Fruit fly (Drosophila melanogaster) whole organism, embryonic: Measurements from ENCODE around the gene goe.
A peak's percentile ranks its signal among the peaks of the same experiment; 100 is the strongest.

Source experiments
- BEAF-32 ChIP-seq: fragments of 200-800 bp; sonication (Bioruptor generic); optimal IDR thresholded peaks from 3 replicates; lab custom pipeline; 2017; ENCODE audit warnings: missing biosample characterization, missing genetic modification characterization, mild to moderate bottlenecking, moderate library complexity, missing genetic modification reagents
- CG10431 ChIP-seq: fragments of 200-800 bp; sonication (Bioruptor generic); optimal IDR thresholded peaks from 3 replicates; lab custom pipeline; 2018; ENCODE audit warnings: missing biosample characterization, mild to moderate bottlenecking, missing genetic modification characterization
- CG10543 ChIP-seq: fragments of 200-800 bp; sonication (Bioruptor generic); optimal IDR thresholded peaks from 3 replicates; lab custom pipeline; 2017; ENCODE audit warnings: missing biosample characterization, mild to moderate bottlenecking, missing genetic modification characterization, moderate library complexity
- CG11247 ChIP-seq: fragments of 200-800 bp; sonication (Bioruptor generic); IDR thresholded peaks from 2 replicates; pipeline ENCODE4 v1.3.6; 2022; ENCODE audit warnings: missing biosample characterization, missing genetic modification characterization
- CG12391 ChIP-seq: fragments of 200-800 bp; sonication (Bioruptor generic); optimal IDR thresholded peaks from 3 replicates; lab custom pipeline; 2018; ENCODE audit warnings: missing biosample characterization, mild to moderate bottlenecking, missing genetic modification characterization, moderate library complexity
- CG15514 ChIP-seq: fragments of 200-800 bp; sonication (Bioruptor generic); optimal IDR thresholded peaks from 3 replicates; lab custom pipeline; 2017; ENCODE audit warnings: missing biosample characterization, missing genetic modification characterization, mild to moderate bottlenecking, moderate library complexity, missing genetic modification reagents
- CG16779 ChIP-seq: fragments of 200-800 bp; sonication (Bioruptor generic); IDR thresholded peaks from 2 replicates; pipeline ENCODE4 v1.3.6; 2022; ENCODE audit warnings: missing biosample characterization, missing genetic modification characterization
- CG17186 ChIP-seq: fragments of 200-800 bp; sonication (Bioruptor generic); optimal IDR thresholded peaks from 3 replicates; lab custom pipeline; 2017; ENCODE audit warnings: missing biosample characterization, missing genetic modification reagents, missing genetic modification characterization
- CG18476 ChIP-seq: fragments of 200-800 bp; sonication (Bioruptor generic); optimal IDR thresholded peaks from 2 replicates; lab custom pipeline; 2016; ENCODE audit warnings: missing biosample characterization, mild to moderate bottlenecking, missing genetic modification characterization
- CG2116 ChIP-seq: fragments of 200-800 bp; sonication (Bioruptor generic); optimal IDR thresholded peaks from 3 replicates; lab custom pipeline; 2018; ENCODE audit warnings: missing biosample characterization, mild to moderate bottlenecking, missing genetic modification characterization
- CG30403 ChIP-seq: fragments of 200-800 bp; sonication (Bioruptor generic); optimal IDR thresholded peaks from 3 replicates; lab custom pipeline; 2016; ENCODE audit warnings: missing biosample characterization, missing genetic modification characterization
- CG31388 ChIP-seq: fragments of 200-800 bp; sonication (Bioruptor generic); optimal IDR thresholded peaks from 2 replicates; lab custom pipeline; 2016; ENCODE audit warnings: missing biosample characterization, missing genetic modification characterization
- CG32532 ChIP-seq: fragments of 200-800 bp; sonication (Bioruptor generic); IDR thresholded peaks from 2 replicates; pipeline ENCODE4 v1.3.6; 2022; ENCODE audit warnings: missing biosample characterization, missing genetic modification characterization
- CG32772 ChIP-seq: fragments of 200-800 bp; sonication (Bioruptor generic); IDR thresholded peaks from 2 replicates; pipeline ENCODE4 v1.3.6; 2022; ENCODE audit warnings: missing biosample characterization, missing genetic modification characterization
- CG3847 ChIP-seq: fragments of 200-800 bp; sonication (Bioruptor generic); IDR thresholded peaks from 2 replicates; pipeline ENCODE4 v1.3.6; 2022; ENCODE audit warnings: missing biosample characterization, missing genetic modification characterization
- CG3995 ChIP-seq: fragments of 200-800 bp; sonication (Bioruptor generic); optimal IDR thresholded peaks from 3 replicates; lab custom pipeline; 2016; ENCODE audit warnings: missing biosample characterization, missing genetic modification characterization
- CG6765 ChIP-seq: fragments of 200-800 bp; sonication (Bioruptor generic); optimal IDR thresholded peaks from 3 replicates; lab custom pipeline; 2017; ENCODE audit warnings: missing biosample characterization, mild to moderate bottlenecking, missing genetic modification characterization
- CG8478 ChIP-seq: fragments of >200 bp; optimal IDR thresholded peaks from 2 replicates; lab custom pipeline; 2018
- D ChIP-seq, 2 experiments: fragments of 200-800 bp in 1 of 2; fragments of >200 bp in 1 of 2; sonication (Bioruptor generic) in 1 of 2; optimal IDR thresholded peaks; 2 replicates in 1 of 2; 3 replicates in 1 of 2; lab custom pipeline; 2017; ENCODE audit warnings: mild to moderate bottlenecking in 1 of 2, missing biosample characterization in 1 of 2, missing genetic modification characterization in 1 of 2, missing genetic modification reagents in 1 of 2
- Deaf1 ChIP-seq: fragments of 200-800 bp; optimal IDR thresholded peaks from 3 replicates; lab custom pipeline; 2019; ENCODE audit warnings: missing biosample characterization, mild to moderate bottlenecking, missing genetic modification characterization, moderate library complexity
- Dp ChIP-seq: fragments of 200-800 bp; sonication (Bioruptor generic); optimal IDR thresholded peaks from 2 replicates; lab custom pipeline; 2018; ENCODE audit warnings: missing biosample characterization, mild to moderate bottlenecking, missing genetic modification characterization, moderate library complexity
- Dref ChIP-seq: fragments of 200-800 bp; sonication (Bioruptor generic); IDR thresholded peaks from 2 replicates; pipeline ENCODE4 v1.3.6; 2022; ENCODE audit warnings: missing biosample characterization, missing genetic modification characterization
- E2f2 ChIP-seq: fragments of 200-800 bp; sonication (Bioruptor generic); IDR thresholded peaks from 2 replicates; pipeline ENCODE4 v1.3.6; 2022; ENCODE audit warnings: missing biosample characterization, missing genetic modification characterization
- HmgZ ChIP-seq: fragments of 200-800 bp; sonication (Bioruptor generic); optimal IDR thresholded peaks from 2 replicates; lab custom pipeline; 2018; ENCODE audit warnings: missing biosample characterization, mild to moderate bottlenecking, missing genetic modification characterization
- Hr51 ChIP-seq, 2 experiments: fragments of 200-800 bp; sonication (Bioruptor generic); optimal IDR thresholded peaks; 2 replicates in 1 of 2; 3 replicates in 1 of 2; lab custom pipeline; 2016 to 2018; ENCODE audit warnings: missing biosample characterization in 2 of 2, missing genetic modification characterization in 2 of 2, mild to moderate bottlenecking in 1 of 2, moderate library complexity in 1 of 2
- MBD-R2 ChIP-seq: fragments of 200-800 bp; sonication (Bioruptor generic); IDR thresholded peaks from 2 replicates; pipeline ENCODE4 v1.3.6; 2022; ENCODE audit warnings: missing biosample characterization, missing genetic modification characterization
- MESR4 ChIP-seq: fragments of 200-800 bp; sonication (Bioruptor generic); optimal IDR thresholded peaks from 2 replicates; lab custom pipeline; 2018; ENCODE audit warnings: missing biosample characterization, mild to moderate bottlenecking, missing genetic modification characterization, moderate library complexity
- Max ChIP-seq: fragments of 200-800 bp; sonication (Bioruptor generic); optimal IDR thresholded peaks from 2 replicates; lab custom pipeline; 2016; ENCODE audit warnings: missing biosample characterization, mild to moderate bottlenecking, missing genetic modification characterization
- Med ChIP-seq: fragments of 200-800 bp; sonication (Bioruptor generic); peaks from one replicate; lab custom pipeline; 2016; ENCODE audit warnings: missing biosample characterization, missing genetic modification characterization, mild to moderate bottlenecking, inconsistent platforms, moderate library complexity
- Rfx ChIP-seq: fragments of 200-800 bp; sonication (Bioruptor generic); IDR thresholded peaks from 2 replicates; pipeline ENCODE4 v1.3.6; 2022; ENCODE audit warnings: missing biosample characterization, missing genetic modification characterization
- Sox100B ChIP-seq: fragments of 200-800 bp; sonication (Bioruptor generic); optimal IDR thresholded peaks from 3 replicates; lab custom pipeline; 2018; ENCODE audit warnings: missing biosample characterization, mild to moderate bottlenecking, missing genetic modification characterization
- cwo ChIP-seq: fragments of 200-800 bp; sonication (Bioruptor generic); optimal IDR thresholded peaks from 3 replicates; lab custom pipeline; 2017; ENCODE audit warnings: missing biosample characterization, missing genetic modification characterization, mild to moderate bottlenecking, moderate library complexity, missing genetic modification reagents
- dan ChIP-seq: fragments of 200-800 bp; sonication (Bioruptor generic); IDR thresholded peaks from 2 replicates; pipeline ENCODE4 v1.3.6; 2022; ENCODE audit warnings: missing biosample characterization, missing genetic modification characterization
- danr ChIP-seq: fragments of 200-800 bp; sonication (Bioruptor generic); IDR thresholded peaks from 2 replicates; pipeline ENCODE4 v1.3.6; 2022; ENCODE audit warnings: missing biosample characterization, missing genetic modification characterization
- dimm ChIP-seq: fragments of 200-800 bp; sonication (Bioruptor generic); IDR thresholded peaks from 2 replicates; pipeline ENCODE4 v1.3.6; 2022; ENCODE audit warnings: missing biosample characterization, missing genetic modification characterization
- dm ChIP-seq: fragments of 200-800 bp; sonication (Bioruptor generic); optimal IDR thresholded peaks from 3 replicates; lab custom pipeline; 2016; ENCODE audit warnings: missing biosample characterization, missing genetic modification characterization
- emc ChIP-seq: fragments of 200-800 bp; sonication (Bioruptor generic); optimal IDR thresholded peaks from 2 replicates; lab custom pipeline; 2016; ENCODE audit warnings: missing biosample characterization, missing genetic modification characterization
- knrl ChIP-seq: fragments of 200-800 bp; sonication (Bioruptor generic); IDR thresholded peaks from 3 replicates; pipeline ENCODE4 v1.3.6; 2022; ENCODE audit warnings: missing biosample characterization, missing genetic modification characterization; ENCODE audit not compliant: partially characterized antibody
- maf-S ChIP-seq: fragments of 200-800 bp; sonication (Bioruptor generic); optimal IDR thresholded peaks from 2 replicates; lab custom pipeline; 2016; ENCODE audit warnings: missing biosample characterization, missing genetic modification characterization
- mam ChIP-seq: fragments of 200-800 bp; sonication (Bioruptor generic); optimal IDR thresholded peaks from 3 replicates; lab custom pipeline; 2016; ENCODE audit warnings: missing biosample characterization, missing genetic modification characterization
- odd ChIP-seq: fragments of 200-800 bp; sonication (Bioruptor generic); optimal IDR thresholded peaks from 2 replicates; lab custom pipeline; 2017; ENCODE audit warnings: missing biosample characterization, mild to moderate bottlenecking, missing genetic modification characterization
- onecut ChIP-seq: fragments of 200-800 bp; sonication (Bioruptor generic); IDR thresholded peaks from 2 replicates; pipeline ENCODE4 v1.3.6; 2022; ENCODE audit warnings: missing biosample characterization, missing genetic modification characterization
- pzg ChIP-seq: fragments of 200-800 bp; sonication (Bioruptor generic); optimal IDR thresholded peaks from 3 replicates; lab custom pipeline; 2018; ENCODE audit warnings: missing biosample characterization, mild to moderate bottlenecking, missing genetic modification characterization, moderate library complexity
- row ChIP-seq: fragments of 200-800 bp; sonication (Bioruptor generic); IDR thresholded peaks from 3 replicates; pipeline ENCODE4 v1.3.6; 2022; ENCODE audit warnings: missing biosample characterization, missing genetic modification characterization
- sens ChIP-seq: fragments of 200-800 bp; sonication (Bioruptor generic); peaks from one replicate; lab custom pipeline; 2016; ENCODE audit warnings: missing biosample characterization, missing genetic modification characterization
- sens-2 ChIP-seq: fragments of 200-800 bp; sonication (Bioruptor generic); IDR thresholded peaks from 2 replicates; pipeline ENCODE4 v1.3.6; 2022; ENCODE audit warnings: missing biosample characterization, missing genetic modification characterization
- yki ChIP-seq: fragments of >200 bp; optimal IDR thresholded peaks from 3 replicates; lab custom pipeline; 2018

Gene goe

DNA sequence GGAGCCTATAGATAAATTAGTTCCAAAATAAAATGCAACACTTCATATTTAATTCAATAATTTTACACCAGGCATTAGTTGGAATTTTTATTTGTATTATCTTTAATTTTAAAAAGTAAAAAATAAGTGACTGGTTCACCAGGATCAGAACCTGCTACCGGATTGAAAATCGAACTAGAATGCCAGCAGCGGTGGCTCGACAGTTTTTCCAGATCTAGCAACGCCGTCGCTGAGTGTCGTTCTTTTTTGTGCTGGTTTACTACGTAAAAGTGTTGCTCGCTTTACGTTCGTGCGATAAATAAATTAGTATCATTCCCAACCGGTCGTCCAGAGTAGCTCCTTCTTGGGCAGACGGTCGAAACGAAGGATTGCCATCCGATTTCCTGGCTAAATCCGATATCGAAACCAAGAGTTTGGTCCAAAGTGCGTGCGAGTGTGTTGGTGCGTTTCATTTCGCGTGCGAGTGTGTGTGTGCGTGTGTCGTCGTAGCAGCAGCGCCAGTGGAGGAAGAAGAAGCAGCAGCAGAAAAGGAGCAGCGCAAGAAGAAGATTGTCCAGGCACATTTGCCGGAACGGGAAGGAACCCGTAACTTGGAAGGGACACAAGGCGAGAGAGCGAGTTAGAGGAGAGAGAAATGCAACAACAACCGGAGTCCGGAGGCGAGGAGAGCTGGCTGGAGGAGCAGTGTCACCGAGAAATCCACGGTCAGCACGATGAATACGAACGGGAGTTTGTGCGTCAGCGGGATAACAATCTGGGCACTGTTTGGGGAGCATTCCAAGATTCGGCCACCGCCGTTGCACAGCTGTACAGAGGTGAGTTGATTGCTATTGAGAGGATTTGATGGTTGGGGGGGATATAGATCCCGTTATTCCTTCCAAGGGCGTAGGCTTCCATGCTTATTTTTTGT lies 40.5 kb upstream of the goe start, which contains the start of gene CG4768 (continued):
- TF ChIP-seq dimm (GFP tag; lab: Robert Waterston, UW) (no peak), D (optimal IDR thresholded peaks at IDR 0.05; lab: Kevin White, UChicago) (peak; percentile 64), D (GFP tag; optimal IDR thresholded peaks at IDR 0.05; lab: Kevin White, UChicago) (no peak), CG12391 (peak; percentile 3), pzg (GFP tag; lab: Kevin White, UChicago) (peak; percentile 25)

DNA sequence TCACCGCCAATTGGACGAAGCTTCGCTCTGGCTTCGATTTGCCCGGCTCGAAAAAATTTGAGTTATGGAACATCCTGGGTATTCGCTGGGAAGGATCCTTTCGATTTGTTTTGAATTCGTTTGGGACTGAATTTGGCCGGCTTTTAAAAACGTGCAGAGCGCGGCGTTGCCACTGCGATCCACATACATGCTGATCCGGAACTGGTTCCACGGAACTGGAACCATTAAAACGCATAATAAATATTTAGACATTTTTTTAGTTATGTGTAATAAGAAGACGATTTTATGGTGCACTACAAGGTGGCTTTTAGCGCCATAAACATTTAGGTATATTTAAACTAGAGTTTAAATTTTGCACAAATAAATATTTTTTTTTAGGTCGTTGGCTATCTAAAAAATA lies 39.3 kb upstream of the goe start, which contains the start of gene Rrp45:
TSS of gene Rrp45 (minus strand) at position 209 of the 400 bp plus-strand sequence.
- TF ChIP-seq HmgZ (tag; lab: Kevin White, UChicago): no peak
- peak; percentile 64 for TF ChIP-seq Med
- TF ChIP-seq yki (lab: Kevin White, UChicago): no peak
- no peak for TF ChIP-seq Deaf1 (tag; lab: Kevin White, UChicago)
- TF ChIP-seq CG2116: peak; percentile 5
- TF ChIP-seq CG18476 (GFP tag; lab: Kevin White, UChicago): no peak
- TF ChIP-seq sens: peak; percentile 9
- TF ChIP-seq row (GFP tag; lab: Robert Waterston, UW): peak; percentile 73
- TF ChIP-seq pzg (GFP tag; lab: Kevin White, UChicago): peak; percentile 31
- TF ChIP-seq sens-2: no peak
- TF ChIP-seq CG32532: no peak
- TF ChIP-seq mam (GFP tag; lab: Kevin White, UChicago): no peak
- no peak for TF ChIP-seq CG11247 (GFP tag; lab: Robert Waterston, UW)
- peak; percentile 30; the same call in 1 of the 2 replicates for TF ChIP-seq CG3847
- no peak for TF ChIP-seq CG10543
- TF ChIP-seq CG16779 (GFP tag; lab: Robert Waterston, UW): no peak
- TF ChIP-seq Max (GFP tag; lab: Kevin White, UChicago): peak; percentile 14
- TF ChIP-seq onecut (GFP tag; lab: Robert Waterston, UW): no peak
- TF ChIP-seq CG3995 (GFP tag; lab: Kevin White, UChicago): peak; percentile 88
- peak; percentile 66 for TF ChIP-seq dm (GFP tag; lab: Kevin White, UChicago)
- no peak for TF ChIP-seq danr (GFP tag; lab: Robert Waterston, UW)
- TF ChIP-seq cwo (GFP tag; lab: Kevin White, UChicago): peak; percentile 4
- peak; percentile 77 for TF ChIP-seq MBD-R2 (GFP tag; lab: Robert Waterston, UW)
- peak; percentile 99 for TF ChIP-seq CG15514 (GFP tag; lab: Kevin White, UChicago)
- TF ChIP-seq Sox100B: no peak
- TF ChIP-seq E2f2 (GFP tag; lab: Robert Waterston, UW): peak; percentile 50
- TF ChIP-seq Dp (GFP tag; lab: Kevin White, UChicago): peak; percentile 41
- no peak for TF ChIP-seq CG32772
- TF ChIP-seq emc (GFP tag; lab: Kevin White, UChicago): no peak
- TF ChIP-seq MESR4 (GFP tag; lab: Kevin White, UChicago): peak; percentile 37
- no peak for TF ChIP-seq CG6765
- TF ChIP-seq CG8478 (lab: Kevin White, UChicago): no peak
- TF ChIP-seq Rfx (GFP tag; lab: Robert Waterston, UW): 0 out of 2 replicates have a peak, but pooled peaks have one; percentile 21
- no peak for TF ChIP-seq Hr51 (GFP tag; optimal IDR thresholded peaks at IDR 0.05; lab: Kevin White, UChicago)
- 0 out of 2 replicates have a peak, but pooled peaks have one; percentile 21 for TF ChIP-seq Dref (GFP tag; lab: Robert Waterston, UW)
- peak; percentile 16 for TF ChIP-seq BEAF-32 (GFP tag; lab: Kevin White, UChicago)
- no peak for TF ChIP-seq CG17186 (GFP tag; lab: Kevin White, UChicago)
- TF ChIP-seq CG30403 (GFP tag; lab: Kevin White, UChicago): no peak
- no peak for TF ChIP-seq maf-S (GFP tag; lab: Kevin White, UChicago)
- no peak for TF ChIP-seq odd (GFP tag; lab: Kevin White, UChicago)
- TF ChIP-seq dan (GFP tag; lab: Robert Waterston, UW): no peak
- peak; percentile 20; the same call in 1 of the 3 replicates for TF ChIP-seq knrl (GFP tag; lab: Robert Waterston, UW)
- TF ChIP-seq CG31388: no peak
- TF ChIP-seq CG10431 (GFP tag; lab: Kevin White, UChicago): peak; percentile 96
